Worm (Caenorhabditis elegans) whole organism, L2 larva: ENCODE results near the gene str-151.

Experiments
- egl-27 ChIP-seq: sonication (generic microtip); optimal IDR thresholded peaks from 3 replicates; lab custom pipeline; 2017; ENCODE audit warnings: missing biosample characterization, missing genetic modification reagents, missing genetic modification characterization
- lin-11 ChIP-seq: fragments of 150-350 bp; sonication (generic microtip); optimal IDR thresholded peaks from 2 replicates; lab custom pipeline; 2014; ENCODE audit warnings: missing biosample characterization, missing genetic modification characterization, inconsistent platforms, mixed read lengths
- nhr-10 ChIP-seq: sonication (generic microtip); optimal IDR thresholded peaks from 2 replicates; lab custom pipeline; 2017; ENCODE audit warnings: missing biosample characterization, missing genetic modification characterization
- zag-1 ChIP-seq: fragments of 150-350 bp; optimal IDR thresholded peaks from 2 replicates; lab custom pipeline; 2014; ENCODE audit warnings: missing biosample characterization, missing genetic modification characterization

DNA sequence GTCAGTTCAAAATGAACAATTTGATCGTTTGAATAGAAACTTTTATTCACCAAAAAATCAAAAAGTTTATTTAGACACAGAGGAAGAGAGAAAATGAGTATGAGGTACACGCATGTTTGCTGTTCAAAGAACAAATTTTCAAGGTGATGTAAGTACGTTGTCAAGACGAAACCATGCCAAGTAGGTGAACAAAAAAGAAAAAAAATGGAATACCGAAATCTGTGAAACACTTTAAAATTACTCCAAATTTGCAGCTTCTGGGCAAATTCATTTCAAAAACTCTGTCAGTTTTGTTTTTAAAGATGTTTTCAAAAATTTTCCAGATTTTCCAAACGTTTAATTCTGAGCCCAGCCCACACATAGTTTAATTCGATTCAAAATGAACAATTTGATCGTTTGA, 4.4 kb downstream of the str-151 start, which contains the start of gene nhr-271:
- TF ChIP-seq egl-27 (no peak), zag-1 (tag; lab: Kevin White, UChicago) (no peak), nhr-10 (tag; lab: Kevin White, UChicago) (no peak), lin-11 (tag; lab: Kevin White, UChicago) (no peak)
